Fruit fly (Drosophila melanogaster) whole organism, embryonic: ENCODE data around the gene CG15044.
A peak's percentile ranks its signal among the peaks of the same experiment; 100 is the strongest.

Experiments used
- Abd-B ChIP-seq: fragments of 200-800 bp; sonication (Bioruptor generic); optimal IDR thresholded peaks from 2 replicates; lab custom pipeline; 2018; ENCODE audit warnings: missing biosample characterization, mild to moderate bottlenecking, missing genetic modification characterization, moderate library complexity
- Awh ChIP-seq: fragments of 200-800 bp; sonication (Bioruptor generic); IDR thresholded peaks from 2 replicates; pipeline ENCODE4, ENCODE4 v1.3.6; 2022; ENCODE audit warnings: missing biosample characterization, missing genetic modification characterization
- CG10431 ChIP-seq: fragments of 200-800 bp; sonication (Bioruptor generic); optimal IDR thresholded peaks from 3 replicates; lab custom pipeline; 2018; ENCODE audit warnings: missing biosample characterization, mild to moderate bottlenecking, missing genetic modification characterization
- CG10979 ChIP-seq: fragments of 200-800 bp; sonication (Bioruptor generic); optimal IDR thresholded peaks from 2 replicates; lab custom pipeline; 2018; ENCODE audit warnings: missing biosample characterization, mild to moderate bottlenecking, missing genetic modification characterization, moderate library complexity
- CG11456 ChIP-seq: fragments of 200-800 bp; sonication (Bioruptor generic); IDR thresholded peaks from 3 replicates; pipeline ENCODE4 v1.3.6; 2022; ENCODE audit warnings: missing biosample characterization, missing genetic modification characterization
- CG11504 ChIP-seq: fragments of 200-800 bp; sonication (Bioruptor generic); optimal IDR thresholded peaks from 3 replicates; lab custom pipeline; 2019; ENCODE audit warnings: missing biosample characterization, mild to moderate bottlenecking, missing genetic modification characterization, moderate library complexity
- CG13296 ChIP-seq: fragments of 200-800 bp; sonication (Bioruptor generic); optimal IDR thresholded peaks from 3 replicates; lab custom pipeline; 2018; ENCODE audit warnings: missing biosample characterization, mild to moderate bottlenecking, missing genetic modification characterization
- CG1602 ChIP-seq: fragments of 200-800 bp; sonication (Bioruptor generic); optimal IDR thresholded peaks from 3 replicates; lab custom pipeline; 2016; ENCODE audit warnings: missing biosample characterization, missing genetic modification characterization
- CG16779 ChIP-seq: fragments of 200-800 bp; sonication (Bioruptor generic); IDR thresholded peaks from 2 replicates; pipeline ENCODE4 v1.3.6; 2022; ENCODE audit warnings: missing biosample characterization, missing genetic modification characterization
- CG16813 ChIP-seq: fragments of 200-800 bp; sonication (Bioruptor generic); IDR thresholded peaks from 3 replicates; pipeline ENCODE4 v1.3.6; 2022; ENCODE audit warnings: missing biosample characterization, missing genetic modification characterization; ENCODE audit not compliant: partially characterized antibody
- CG2678 ChIP-seq: fragments of 200-800 bp; sonication (Bioruptor generic); optimal IDR thresholded peaks from 3 replicates; lab custom pipeline; 2019; ENCODE audit warnings: missing biosample characterization, mild to moderate bottlenecking, missing genetic modification characterization, moderate library complexity
- CG32532 ChIP-seq: fragments of 200-800 bp; sonication (Bioruptor generic); IDR thresholded peaks from 2 replicates; pipeline ENCODE4 v1.3.6; 2022; ENCODE audit warnings: missing biosample characterization, missing genetic modification characterization
- CG34422 ChIP-seq: fragments of 200-800 bp; sonication (Bioruptor generic); IDR thresholded peaks from 3 replicates; pipeline ENCODE4 v1.3.6; 2022; ENCODE audit warnings: missing biosample characterization, missing genetic modification characterization
- CG5953 ChIP-seq: fragments of 200-800 bp; sonication (Bioruptor generic); IDR thresholded peaks from 2 replicates; pipeline ENCODE4 v1.3.6; 2022; ENCODE audit warnings: missing biosample characterization, missing genetic modification characterization
- CG6654 ChIP-seq: fragments of 200-800 bp; sonication (Bioruptor generic); optimal IDR thresholded peaks from 2 replicates; lab custom pipeline; 2017; ENCODE audit warnings: missing biosample characterization, mild to moderate bottlenecking, missing genetic modification characterization
- CG6683 ChIP-seq: fragments of 200-800 bp; sonication (Bioruptor generic); optimal IDR thresholded peaks from 2 replicates; lab custom pipeline; 2017; ENCODE audit warnings: missing biosample characterization, mild to moderate bottlenecking, missing genetic modification characterization, missing genetic modification reagents
- CG8290 ChIP-seq, 3 experiments: fragments of 200-800 bp; sonication (Bioruptor generic); optimal IDR thresholded peaks; 2 replicates each; lab custom pipeline; 2016 to 2019; ENCODE audit warnings: missing biosample characterization in 3 of 3, missing genetic modification characterization in 3 of 3, mild to moderate bottlenecking in 2 of 3, moderate library complexity in 1 of 3
- CG8478 ChIP-seq: fragments of >200 bp; optimal IDR thresholded peaks from 2 replicates; lab custom pipeline; 2018
- CG9797 ChIP-seq: fragments of 200-800 bp; sonication (Bioruptor generic); optimal IDR thresholded peaks from 3 replicates; lab custom pipeline; 2018; ENCODE audit warnings: missing biosample characterization, mild to moderate bottlenecking, missing genetic modification characterization
- D ChIP-seq, 2 experiments: fragments of 200-800 bp in 1 of 2; fragments of >200 bp in 1 of 2; sonication (Bioruptor generic) in 1 of 2; optimal IDR thresholded peaks; 2 replicates in 1 of 2; 3 replicates in 1 of 2; lab custom pipeline; 2017; ENCODE audit warnings: mild to moderate bottlenecking in 1 of 2, missing biosample characterization in 1 of 2, missing genetic modification characterization in 1 of 2, missing genetic modification reagents in 1 of 2
- Fer1 ChIP-seq: fragments of 200-800 bp; sonication (Bioruptor generic); optimal IDR thresholded peaks from 2 replicates; lab custom pipeline; 2017; ENCODE audit warnings: missing biosample characterization, mild to moderate bottlenecking, missing genetic modification characterization
- Fer3 ChIP-seq: fragments of 200-800 bp; sonication (Bioruptor generic); optimal IDR thresholded peaks from 2 replicates; lab custom pipeline; 2018; ENCODE audit warnings: missing biosample characterization, mild to moderate bottlenecking, missing genetic modification characterization, moderate library complexity
- Gsc ChIP-seq: fragments of 200-800 bp; sonication (Bioruptor generic); IDR thresholded peaks from 2 replicates; pipeline ENCODE4 v1.3.6; 2022; ENCODE audit warnings: missing biosample characterization, missing genetic modification characterization
- Hand ChIP-seq: fragments of 200-800 bp; sonication (Bioruptor generic); optimal IDR thresholded peaks from 2 replicates; lab custom pipeline; 2017; ENCODE audit warnings: mild to moderate bottlenecking, missing biosample characterization, missing genetic modification reagents, missing genetic modification characterization
- Med ChIP-seq: fragments of 200-800 bp; sonication (Bioruptor generic); peaks from one replicate; lab custom pipeline; 2016; ENCODE audit warnings: missing biosample characterization, missing genetic modification characterization, mild to moderate bottlenecking, inconsistent platforms, moderate library complexity
- Meics ChIP-seq: fragments of 200-800 bp; sonication (Bioruptor generic); optimal IDR thresholded peaks from 2 replicates; lab custom pipeline; 2017; ENCODE audit warnings: missing biosample characterization, mild to moderate bottlenecking, missing genetic modification characterization
- Sox100B ChIP-seq: fragments of 200-800 bp; sonication (Bioruptor generic); optimal IDR thresholded peaks from 3 replicates; lab custom pipeline; 2018; ENCODE audit warnings: missing biosample characterization, mild to moderate bottlenecking, missing genetic modification characterization
- Tbp ChIP-seq: fragments of >200 bp; optimal IDR thresholded peaks from 2 replicates; lab custom pipeline; 2018; ENCODE audit warnings: missing biosample characterization, missing genetic modification characterization
- aop ChIP-seq: fragments of 200-800 bp; sonication (Bioruptor generic); IDR thresholded peaks from 2 replicates; pipeline ENCODE4 v1.3.6; 2022; ENCODE audit warnings: missing biosample characterization, missing genetic modification characterization
- ara ChIP-seq: fragments of 200-800 bp; sonication (Bioruptor generic); IDR thresholded peaks from 2 replicates; pipeline ENCODE4 v1.3.6; 2022; ENCODE audit warnings: missing biosample characterization, missing genetic modification characterization
- chn ChIP-seq: fragments of 200-800 bp; sonication (Bioruptor generic); optimal IDR thresholded peaks from 2 replicates; lab custom pipeline; 2016; ENCODE audit warnings: missing biosample characterization, missing genetic modification characterization
- crc ChIP-seq: fragments of 200-800 bp; sonication (Bioruptor generic); optimal IDR thresholded peaks from 2 replicates; lab custom pipeline; 2016; ENCODE audit warnings: missing biosample characterization, missing genetic modification characterization
- cwo ChIP-seq: fragments of 200-800 bp; sonication (Bioruptor generic); optimal IDR thresholded peaks from 3 replicates; lab custom pipeline; 2017; ENCODE audit warnings: missing biosample characterization, missing genetic modification characterization, mild to moderate bottlenecking, moderate library complexity, missing genetic modification reagents
- dan ChIP-seq: fragments of 200-800 bp; sonication (Bioruptor generic); IDR thresholded peaks from 2 replicates; pipeline ENCODE4 v1.3.6; 2022; ENCODE audit warnings: missing biosample characterization, missing genetic modification characterization
- danr ChIP-seq: fragments of 200-800 bp; sonication (Bioruptor generic); IDR thresholded peaks from 2 replicates; pipeline ENCODE4 v1.3.6; 2022; ENCODE audit warnings: missing biosample characterization, missing genetic modification characterization
- dimm ChIP-seq: fragments of 200-800 bp; sonication (Bioruptor generic); IDR thresholded peaks from 2 replicates; pipeline ENCODE4 v1.3.6; 2022; ENCODE audit warnings: missing biosample characterization, missing genetic modification characterization
- dm ChIP-seq: fragments of 200-800 bp; sonication (Bioruptor generic); optimal IDR thresholded peaks from 3 replicates; lab custom pipeline; 2016; ENCODE audit warnings: missing biosample characterization, missing genetic modification characterization
- esg ChIP-seq: fragments of 200-800 bp; sonication (Bioruptor generic); conservative IDR thresholded peaks from 2 replicates; pipeline ENCODE4 v1.3.6; 2022; ENCODE audit warnings: missing biosample characterization, missing genetic modification characterization
- fd3F ChIP-seq: fragments of 200-800 bp; sonication (Bioruptor generic); optimal IDR thresholded peaks from 2 replicates; lab custom pipeline; 2018; ENCODE audit warnings: missing biosample characterization, mild to moderate bottlenecking, missing genetic modification characterization, moderate library complexity
- fd64A ChIP-seq: fragments of 200-800 bp; sonication (Bioruptor generic); optimal IDR thresholded peaks from 3 replicates; lab custom pipeline; 2018; ENCODE audit warnings: missing biosample characterization, mild to moderate bottlenecking, missing genetic modification characterization
- hb ChIP-seq: fragments of 200-800 bp; sonication (Bioruptor generic); IDR thresholded peaks from 3 replicates; pipeline ENCODE4 v1.3.6; 2022; ENCODE audit warnings: missing biosample characterization, missing genetic modification characterization; ENCODE audit not compliant: partially characterized antibody
- klu ChIP-seq: fragments of 200-800 bp; sonication (Bioruptor generic); IDR thresholded peaks from 2 replicates; pipeline ENCODE4 v1.3.6; 2022; ENCODE audit warnings: missing biosample characterization, missing genetic modification characterization
- lab ChIP-seq: fragments of 200-800 bp; sonication (Bioruptor generic); optimal IDR thresholded peaks from 3 replicates; lab custom pipeline; 2017; ENCODE audit warnings: missing biosample characterization, missing genetic modification characterization, mild to moderate bottlenecking, moderate library complexity, missing genetic modification reagents
- mld ChIP-seq: fragments of 200-800 bp; sonication (Bioruptor generic); IDR thresholded peaks from 3 replicates; pipeline ENCODE4 v1.3.6; 2022; ENCODE audit warnings: missing biosample characterization, missing genetic modification characterization; ENCODE audit not compliant: partially characterized antibody
- pan ChIP-seq, 4 experiments: fragments of >200 bp in 3 of 4; fragments of 200-800 bp in 1 of 4; sonication (Bioruptor generic) in 1 of 4; optimal IDR thresholded peaks in 3 of 4; IDR thresholded peaks in 1 of 4; 2 replicates each; pipeline versions ENCODE4 v1.3.6 to Lab custom; 2017 to 2022; ENCODE audit warnings: missing biosample characterization in 2 of 4, missing genetic modification characterization in 2 of 4, mixed read lengths in 1 of 4
- sens ChIP-seq: fragments of 200-800 bp; sonication (Bioruptor generic); peaks from one replicate; lab custom pipeline; 2016; ENCODE audit warnings: missing biosample characterization, missing genetic modification characterization
- tna ChIP-seq: fragments of 200-800 bp; sonication (Bioruptor generic); IDR thresholded peaks from 2 replicates; pipeline ENCODE4 v1.3.6; 2022; ENCODE audit warnings: missing biosample characterization, missing genetic modification characterization; ENCODE audit not compliant: partially characterized antibody
- unc-4 ChIP-seq: fragments of 200-800 bp; sonication (Bioruptor generic); IDR thresholded peaks from 2 replicates; pipeline ENCODE4 v1.3.6; 2022; ENCODE audit warnings: missing biosample characterization, missing genetic modification characterization; ENCODE audit not compliant: partially characterized antibody
- vnd ChIP-seq: fragments of 200-800 bp; sonication (Bioruptor generic); IDR thresholded peaks from 3 replicates; pipeline ENCODE4 v1.3.6; 2022; ENCODE audit warnings: missing biosample characterization, missing genetic modification characterization; ENCODE audit not compliant: partially characterized antibody
- zfh1 ChIP-seq: fragments of 200-800 bp; sonication (Bioruptor generic); IDR thresholded peaks from 3 replicates; pipeline ENCODE4 v1.3.6; 2022; ENCODE audit warnings: missing biosample characterization, missing genetic modification characterization

The CG15044 gene

dm6 chrX:18467881-18468280 is 23.9 kb downstream of the CG15044 start (continued):
- TF ChIP-seq Med (GFP tag; lab: Kevin White, UChicago): peak; percentile 86
- no peak for TF ChIP-seq CG10431
- peak; percentile 61 for TF ChIP-seq Fer1 (GFP tag; lab: Kevin White, UChicago)
- TF ChIP-seq dimm (GFP tag; lab: Robert Waterston, UW): no peak
- TF ChIP-seq mld (GFP tag; lab: Robert Waterston, UW): no peak
- no peak for TF ChIP-seq CG9797
- TF ChIP-seq hb: no peak
- no peak for TF ChIP-seq dm (GFP tag; lab: Kevin White, UChicago)
- TF ChIP-seq Awh (GFP tag; lab: Robert Waterston, UW): no peak
- no peak for TF ChIP-seq CG10979 (tag; lab: Kevin White, UChicago)
- no peak for TF ChIP-seq CG16813 (GFP tag; lab: Robert Waterston, UW)
- TF ChIP-seq esg (GFP tag; lab: Robert Waterston, UW): no peak
- TF ChIP-seq CG16779 (GFP tag; lab: Robert Waterston, UW): no peak
- no peak for TF ChIP-seq tna (GFP tag; lab: Robert Waterston, UW)
- peak; percentile 51 for TF ChIP-seq CG2678
- no peak for TF ChIP-seq fd3F (GFP tag; lab: Kevin White, UChicago)
- TF ChIP-seq Fer3 (tag; lab: Kevin White, UChicago): peak; percentile 30
- no peak for TF ChIP-seq dan
- TF ChIP-seq CG34422 (GFP tag; lab: Robert Waterston, UW): no peak
- no peak for TF ChIP-seq chn (GFP tag; lab: Kevin White, UChicago)
- TF ChIP-seq D (optimal IDR thresholded peaks at IDR 0.05; lab: Kevin White, UChicago): no peak
- TF ChIP-seq D (GFP tag; optimal IDR thresholded peaks at IDR 0.05; lab: Kevin White, UChicago): no peak
- 0 out of 2 replicates have a peak, but pooled peaks have one; percentile 20 for TF ChIP-seq klu
- TF ChIP-seq zfh1 (GFP tag; lab: Robert Waterston, UW): no peak
- no peak for TF ChIP-seq CG6683 (GFP tag; lab: Kevin White, UChicago)
- TF ChIP-seq Tbp: no peak
- TF ChIP-seq CG5953: no peak
- TF ChIP-seq Gsc (GFP tag; lab: Robert Waterston, UW): no peak
- TF ChIP-seq Abd-B (GFP tag; lab: Kevin White, UChicago): peak; percentile 13
- no peak for TF ChIP-seq unc-4 (GFP tag; lab: Robert Waterston, UW)
- no peak for TF ChIP-seq Sox100B (GFP tag; lab: Kevin White, UChicago)
- TF ChIP-seq CG13296 (GFP tag; lab: Kevin White, UChicago): no peak
- TF ChIP-seq CG8290 (GFP tag; optimal IDR thresholded peaks at IDR 0.05; lab: Kevin White, UChicago): no peak
- peak in 1 of 2 experiments; percentile 28 for TF ChIP-seq CG8290 (tag; optimal IDR thresholded peaks at IDR 0.05; lab: Kevin White, UChicago)
- TF ChIP-seq CG11504: peak; percentile 52
- TF ChIP-seq cwo (GFP tag; lab: Kevin White, UChicago): peak; percentile 46
- TF ChIP-seq fd64A (GFP tag; lab: Kevin White, UChicago): no peak
- no peak for TF ChIP-seq CG6654 (GFP tag; lab: Kevin White, UChicago)
- TF ChIP-seq CG1602: peak; percentile 7
- TF ChIP-seq lab (GFP tag; lab: Kevin White, UChicago): peak; percentile 62
- TF ChIP-seq sens (GFP tag; lab: Kevin White, UChicago): peak; percentile 70
- peak; percentile 65 for TF ChIP-seq CG32532 (GFP tag; lab: Robert Waterston, UW)
- no peak for TF ChIP-seq ara (GFP tag; lab: Robert Waterston, UW)
- no peak for TF ChIP-seq CG8478 (lab: Kevin White, UChicago)
- TF ChIP-seq vnd: no peak
- no peak for TF ChIP-seq aop
- TF ChIP-seq danr (GFP tag; lab: Robert Waterston, UW): no peak
- no peak for TF ChIP-seq crc (GFP tag; lab: Kevin White, UChicago)
- peak; percentile 50 for TF ChIP-seq Meics (GFP tag; lab: Kevin White, UChicago)
- peak; percentile 60; the same call in 1 of the 3 replicates for TF ChIP-seq CG11456
- no peak for TF ChIP-seq pan (optimal IDR thresholded peaks at IDR 0.05; lab: Kevin White, UChicago)
- TF ChIP-seq pan (GFP tag; optimal IDR thresholded peaks at IDR 0.05 in 1 of 2, IDR thresholded peaks at IDR 0.05 in 1 of 2): peak in 1 of 2 experiments; percentile 58
- TF ChIP-seq Hand (GFP tag; lab: Kevin White, UChicago): peak; percentile 24
